Fruit fly (Drosophila melanogaster): Measurements from ENCODE around the gene CG42554.

CG42554 gene

dm6 chr3L:823597-823996, 11.9 kb upstream of the CG42554 start:
- no peak for TF ChIP-seq Dif (GFP tag; optimal IDR thresholded peaks at IDR 0.05; ENCODE audit: partially characterized antibody)
- TF ChIP-seq HLH106 (tag; optimal IDR thresholded peaks at IDR 0.05), result no peak
- peak; percentile 2 for TF ChIP-seq ey (GFP tag; optimal IDR thresholded peaks at IDR 0.05)
- TF ChIP-seq Hr83 (GFP tag; optimal IDR thresholded peaks at IDR 0.05; ENCODE audit: poor library complexity, severe bottlenecking), result no peak

dm6 chr3L:824444-824843, 11.0 kb upstream of the CG42554 start:
- TF ChIP-seq Rel (GFP tag; optimal IDR thresholded peaks at IDR 0.05) (no peak), Rel (tag; optimal IDR thresholded peaks at IDR 0.05) (peak; percentile 1), dmrt93B (GFP tag; optimal IDR thresholded peaks at IDR 0.05) (peak; percentile 3), Jra (GFP tag; optimal IDR thresholded peaks at IDR 0.05) (no peak), brk (GFP tag; optimal IDR thresholded peaks at IDR 0.05) (no peak), woc (GFP tag; optimal IDR thresholded peaks at IDR 0.05) (peak; percentile 33), dsf (GFP tag; optimal IDR thresholded peaks at IDR 0.05; ENCODE audit: borderline replicate concordance) (no peak), GATAd (GFP tag; optimal IDR thresholded peaks at IDR 0.05) (no peak), Dif (GFP tag; optimal IDR thresholded peaks at IDR 0.05; ENCODE audit: partially characterized antibody) (no peak), psq (GFP tag; optimal IDR thresholded peaks at IDR 0.05) (peak; percentile 22), pan (optimal IDR thresholded peaks at IDR 0.05) (no peak), CrebA (GFP tag; optimal IDR thresholded peaks at IDR 0.05; ENCODE audit: borderline replicate concordance) (no peak), Vsx2 (GFP tag; optimal IDR thresholded peaks at IDR 0.05; ENCODE audit: partially characterized antibody) (no peak), Hr78 (GFP tag; optimal IDR thresholded peaks at IDR 0.05) (no peak), Abd-B (GFP tag; optimal IDR thresholded peaks at IDR 0.05) (no peak), foxo (GFP tag; optimal IDR thresholded peaks at IDR 0.05) (peak in 1 of 2 experiments; percentile 39), sv (GFP tag; optimal IDR thresholded peaks at IDR 0.05) (no peak), CG9705 (GFP tag; optimal IDR thresholded peaks at IDR 0.05) (no peak), CG32264 (GFP tag; optimal IDR thresholded peaks at IDR 0.05) (no peak), tai (GFP tag; optimal IDR thresholded peaks at IDR 0.05) (no peak), sage (GFP tag; optimal IDR thresholded peaks at IDR 0.05) (no peak), N (GFP tag; optimal IDR thresholded peaks at IDR 0.05) (no peak), Hr83 (GFP tag; optimal IDR thresholded peaks at IDR 0.05; ENCODE audit: poor library complexity, severe bottlenecking) (no peak), lola (GFP tag; optimal IDR thresholded peaks at IDR 0.05) (no peak), Myc (optimal IDR thresholded peaks at IDR 0.05) (no peak), Hnf4 (GFP tag; optimal IDR thresholded peaks at IDR 0.05) (no peak), HLH106 (tag; optimal IDR thresholded peaks at IDR 0.05) (peak; percentile 62), ey (GFP tag; optimal IDR thresholded peaks at IDR 0.05) (peak; percentile 71), rgr (GFP tag; optimal IDR thresholded peaks at IDR 0.05) (peak; percentile 39), usp (GFP tag; optimal IDR thresholded peaks at IDR 0.05) (no peak), br (GFP tag; optimal IDR thresholded peaks at IDR 0.05) (peak; percentile 54), Sp1 (GFP tag; optimal IDR thresholded peaks at IDR 0.05) (peak; percentile 68), fru (GFP tag; optimal IDR thresholded peaks at IDR 0.05) (peak; percentile 28), h (GFP tag; optimal IDR thresholded peaks at IDR 0.05) (peak; percentile 60), Dfd (GFP tag; optimal IDR thresholded peaks at IDR 0.05) (no peak), OdsH (GFP tag; optimal IDR thresholded peaks at IDR 0.05) (peak; percentile 48), Mio (GFP tag; optimal IDR thresholded peaks at IDR 0.05) (no peak), dl (GFP tag; optimal IDR thresholded peaks at IDR 0.05; ENCODE audit: insufficient read depth in 1 of 2, partially characterized antibody in 2 of 2) (no peak), jim (GFP tag; optimal IDR thresholded peaks at IDR 0.05) (no peak)

Measured in whole organism, wandering third instar larva.